Worm (Caenorhabditis elegans) whole organism, L2 larva: Measurements from ENCODE around the gene F43D2.7.

Experiments used
- C34F6.9 ChIP-seq: fragments of 150-350 bp; optimal IDR thresholded peaks from 2 replicates; lab custom pipeline; 2014; ENCODE audit warnings: missing biosample characterization, missing genetic modification characterization
- F13H6.1 ChIP-seq: sonication (generic microtip); optimal IDR thresholded peaks from 2 replicates; lab custom pipeline; 2016; ENCODE audit warnings: missing genetic modification characterization, missing compliant biosample characterization
- R02D3.7 ChIP-seq: fragments of 150-350 bp; optimal IDR thresholded peaks from 2 replicates; lab custom pipeline; 2014; ENCODE audit warnings: missing biosample characterization, missing genetic modification characterization
- Y55F3AM.14 ChIP-seq: fragments of 200-800 bp; sonication (Bioruptor generic); optimal IDR thresholded peaks from 2 replicates; lab custom pipeline; 2018; ENCODE audit warnings: mild to moderate bottlenecking, missing genetic modification characterization, missing compliant biosample characterization
- aly-2 ChIP-seq: fragments of 150-350 bp; optimal IDR thresholded peaks from 2 replicates; lab custom pipeline; 2014; ENCODE audit warnings: missing biosample characterization, missing genetic modification characterization
- ama-1 ChIP-seq: fragments of 150-350 bp; optimal IDR thresholded peaks from 2 replicates; lab custom pipeline; 2018; ENCODE audit warnings: inconsistent platforms
- blmp-1 ChIP-seq: sonication (generic microtip); optimal IDR thresholded peaks from 2 replicates; lab custom pipeline; 2017; ENCODE audit warnings: missing genetic modification characterization, mild to moderate bottlenecking, missing compliant biosample characterization, antibody characterized with exemption, moderate library complexity; ENCODE audit not compliant: insufficient read depth
- ceh-16 ChIP-seq: fragments of 150-350 bp; optimal IDR thresholded peaks from 2 replicates; lab custom pipeline; 2014; ENCODE audit warnings: missing biosample characterization, missing genetic modification characterization
- ceh-82 ChIP-seq: fragments of 150-350 bp; optimal IDR thresholded peaks from 2 replicates; lab custom pipeline; 2014; ENCODE audit warnings: missing biosample characterization, missing genetic modification characterization
- dmd-4 ChIP-seq: sonication (generic microtip); optimal IDR thresholded peaks from 2 replicates; lab custom pipeline; 2017; ENCODE audit warnings: missing biosample characterization, missing genetic modification characterization
- elt-1 ChIP-seq: fragments of 150-350 bp; optimal IDR thresholded peaks from 2 replicates; lab custom pipeline; 2014; ENCODE audit warnings: missing biosample characterization, missing genetic modification characterization
- elt-3 ChIP-seq: sonication (generic microtip); optimal IDR thresholded peaks from 2 replicates; lab custom pipeline; 2017; ENCODE audit warnings: missing biosample characterization, missing genetic modification characterization
- fos-1 ChIP-seq: fragments of 150-350 bp; optimal IDR thresholded peaks from 2 replicates; lab custom pipeline; 2014; ENCODE audit warnings: missing biosample characterization, missing genetic modification characterization
- gmeb-1 ChIP-seq: fragments of 150-350 bp; optimal IDR thresholded peaks from 2 replicates; lab custom pipeline; 2014; ENCODE audit warnings: missing biosample characterization, missing genetic modification characterization
- lin-13 ChIP-seq: fragments of 150-350 bp; optimal IDR thresholded peaks from 2 replicates; lab custom pipeline; 2014; ENCODE audit warnings: missing biosample characterization, missing genetic modification reagents, missing genetic modification characterization
- lin-39 ChIP-seq: fragments of 150-350 bp; optimal IDR thresholded peaks from 2 replicates; lab custom pipeline; 2014; ENCODE audit warnings: missing biosample characterization, missing genetic modification reagents, missing genetic modification characterization
- mab-5 ChIP-seq: fragments of 150-350 bp; optimal IDR thresholded peaks from 2 replicates; lab custom pipeline; 2014; ENCODE audit warnings: missing biosample characterization, missing genetic modification characterization
- mbf-1 ChIP-seq: sonication (generic microtip); optimal IDR thresholded peaks from 2 replicates; lab custom pipeline; 2017; ENCODE audit warnings: missing biosample characterization, missing genetic modification characterization
- mdl-1 ChIP-seq, 2 experiments: fragments of 150-350 bp in 1 of 2; sonication (generic microtip) in 1 of 2; optimal IDR thresholded peaks; 2 replicates each; lab custom pipeline; 2017; ENCODE audit warnings: missing biosample characterization in 2 of 2, missing genetic modification characterization in 2 of 2
- nhr-10 ChIP-seq: sonication (generic microtip); optimal IDR thresholded peaks from 2 replicates; lab custom pipeline; 2017; ENCODE audit warnings: missing biosample characterization, missing genetic modification characterization
- nhr-11 ChIP-seq: fragments of 150-350 bp; optimal IDR thresholded peaks from 2 replicates; lab custom pipeline; 2014; ENCODE audit warnings: missing biosample characterization, missing genetic modification characterization
- nhr-129 ChIP-seq: fragments of 150-350 bp; optimal IDR thresholded peaks from 2 replicates; lab custom pipeline; 2014; ENCODE audit warnings: missing biosample characterization, missing genetic modification characterization
- nhr-21 ChIP-seq: fragments of 150-350 bp; optimal IDR thresholded peaks from 2 replicates; lab custom pipeline; 2014; ENCODE audit warnings: missing biosample characterization, missing genetic modification characterization
- nhr-23 ChIP-seq: fragments of 150-350 bp; optimal IDR thresholded peaks from 2 replicates; lab custom pipeline; 2014; ENCODE audit warnings: missing biosample characterization, missing genetic modification reagents, missing genetic modification characterization
- nhr-237 ChIP-seq: fragments of 150-350 bp; optimal IDR thresholded peaks from 2 replicates; lab custom pipeline; 2014; ENCODE audit warnings: missing biosample characterization, missing genetic modification characterization
- nhr-25 ChIP-seq: fragments of 150-350 bp; sonication (generic microtip); optimal IDR thresholded peaks from 3 replicates; lab custom pipeline; 2014; ENCODE audit warnings: missing biosample characterization, missing genetic modification characterization
- nhr-6 ChIP-seq: fragments of 150-350 bp; optimal IDR thresholded peaks from 2 replicates; lab custom pipeline; 2014; ENCODE audit warnings: missing biosample characterization, missing genetic modification characterization
- nhr-77 ChIP-seq: fragments of 150-350 bp; optimal IDR thresholded peaks from 2 replicates; lab custom pipeline; 2014; ENCODE audit warnings: missing biosample characterization, missing genetic modification characterization
- peb-1 ChIP-seq: fragments of 150-350 bp; optimal IDR thresholded peaks from 2 replicates; lab custom pipeline; 2014; ENCODE audit warnings: missing biosample characterization, missing genetic modification characterization
- sem-4 ChIP-seq: fragments of 150-350 bp; optimal IDR thresholded peaks from 2 replicates; lab custom pipeline; 2014; ENCODE audit warnings: missing biosample characterization, missing genetic modification reagents, missing genetic modification characterization
- sma-3 ChIP-seq: sonication (generic microtip); optimal IDR thresholded peaks from 2 replicates; lab custom pipeline; 2016; ENCODE audit warnings: missing genetic modification reagents, missing genetic modification characterization, missing compliant biosample characterization
- sma-9 ChIP-seq, 2 experiments: fragments of 150-350 bp in 1 of 2; sonication (generic microtip) in 1 of 2; optimal IDR thresholded peaks; 2 replicates each; lab custom pipeline; 2014 to 2016; ENCODE audit warnings: missing genetic modification characterization in 2 of 2, mild to moderate bottlenecking in 1 of 2, missing biosample characterization in 1 of 2, missing compliant biosample characterization in 1 of 2, missing genetic modification reagents in 1 of 2, moderate library complexity in 1 of 2
- snpc-4 ChIP-seq: fragments of 150-350 bp; optimal IDR thresholded peaks from 2 replicates; lab custom pipeline; 2014; ENCODE audit warnings: missing biosample characterization, missing genetic modification characterization
- unc-55 ChIP-seq: fragments of 150-350 bp; sonication (generic microtip); optimal IDR thresholded peaks from 3 replicates; lab custom pipeline; 2014; ENCODE audit warnings: missing biosample characterization, missing genetic modification reagents, missing genetic modification characterization
- unc-62 ChIP-seq: fragments of 150-350 bp; optimal IDR thresholded peaks from 2 replicates; lab custom pipeline; 2014; ENCODE audit warnings: missing biosample characterization, missing genetic modification reagents, missing genetic modification characterization
- zag-1 ChIP-seq: fragments of 150-350 bp; optimal IDR thresholded peaks from 2 replicates; lab custom pipeline; 2014; ENCODE audit warnings: missing biosample characterization, missing genetic modification characterization
- ztf-11 ChIP-seq: sonication (generic microtip); optimal IDR thresholded peaks from 2 replicates; lab custom pipeline; 2017; ENCODE audit warnings: missing biosample characterization, missing genetic modification characterization
- ztf-4 ChIP-seq: fragments of 150-350 bp; optimal IDR thresholded peaks from 2 replicates; lab custom pipeline; 2014; ENCODE audit warnings: missing biosample characterization, missing genetic modification characterization

The F43D2.7 gene

DNA sequence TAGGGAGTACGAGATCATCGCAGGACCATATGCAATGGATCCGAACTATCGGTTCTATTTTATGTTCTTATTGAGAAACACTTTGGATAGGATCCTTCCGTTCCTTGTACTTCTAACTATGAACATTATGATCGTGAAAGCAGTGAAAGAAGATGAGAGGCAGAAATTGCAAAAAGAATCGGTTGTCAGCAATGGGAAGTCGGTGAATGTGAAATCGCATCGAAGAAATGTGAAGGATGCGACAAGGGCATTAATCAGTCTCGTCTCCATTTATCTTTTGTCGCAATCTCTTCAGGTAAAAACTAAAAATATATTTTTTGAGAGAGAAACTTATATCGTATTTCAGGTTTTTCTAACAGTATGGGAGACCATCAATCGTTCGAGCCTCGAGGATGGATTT lies 42.9 kb upstream of the F43D2.7 start:
- no peak for TF ChIP-seq nhr-6
- TF ChIP-seq C34F6.9 (tag; lab: Kevin White, UChicago): peak; percentile 14
- no peak for TF ChIP-seq nhr-11

DNA sequence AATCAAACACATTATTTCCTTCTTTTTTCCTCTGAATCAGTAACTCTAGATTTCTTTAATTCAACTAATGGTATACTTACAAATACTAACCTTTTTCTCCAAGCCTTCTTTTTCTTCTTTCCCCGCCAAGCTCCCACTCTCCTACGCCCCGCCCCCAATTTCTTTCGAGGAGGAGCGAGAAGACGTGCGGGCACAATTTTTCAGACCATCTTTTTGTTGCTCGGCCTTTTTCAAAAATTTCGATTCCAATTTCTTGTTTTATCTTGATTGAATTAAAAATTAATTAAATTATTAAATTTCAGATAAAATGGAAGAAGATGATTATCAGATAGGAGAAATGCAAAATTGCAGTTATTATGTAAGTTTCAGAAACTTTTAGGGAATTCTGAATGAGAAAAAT lies 40.0 kb upstream of the F43D2.7 start, which contains the start of gene C47E8.3:
Gene C47E8.3, plus strand, starts transcription at position 301 of the 400 bp plus-strand sequence.
- TF ChIP-seq ceh-82 (no peak), mab-5 (tag; lab: Kevin White, UChicago) (no peak), R02D3.7 (no peak), ceh-16 (no peak), snpc-4 (no peak), mdl-1 (tag; optimal IDR thresholded peaks at IDR 0.05; lab: Kevin White, UChicago) (no peak), C34F6.9 (tag; lab: Kevin White, UChicago) (no peak), lin-39 (no peak), nhr-129 (no peak), dmd-4 (tag; lab: Kevin White, UChicago) (no peak), ztf-4 (no peak), ztf-11 (tag; lab: Kevin White, UChicago) (no peak), nhr-237 (no peak), Y55F3AM.14 (GFP tag; lab: Kevin White, UChicago) (no peak), gmeb-1 (tag; lab: Kevin White, UChicago) (no peak), elt-1 (tag; lab: Kevin White, UChicago) (no peak), ama-1 (lab: Kevin White, UChicago) (no peak)

DNA sequence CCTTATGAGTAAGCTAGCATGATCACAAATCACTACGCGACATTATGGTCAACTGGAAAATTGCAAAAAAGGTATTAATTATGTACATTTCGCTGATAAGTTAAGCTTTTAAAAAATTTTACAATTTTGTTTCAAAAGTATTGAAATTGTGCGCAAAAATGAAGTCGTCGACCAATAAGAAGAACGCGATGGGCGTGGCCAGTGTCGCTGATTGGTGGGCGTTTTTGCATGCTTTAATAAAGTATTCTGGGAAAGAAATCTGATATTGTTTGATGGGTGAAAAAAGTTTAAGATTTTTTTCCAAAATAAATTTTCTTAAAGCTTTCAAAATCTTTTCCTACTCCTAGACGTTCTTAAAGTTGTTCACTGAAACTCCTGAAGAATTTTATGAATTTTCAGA lies 38.3 kb upstream of the F43D2.7 start:
- TF ChIP-seq aly-2 (tag; lab: Kevin White, UChicago) (no peak), elt-1 (tag; lab: Kevin White, UChicago) (no peak), nhr-11 (no peak), lin-13 (no peak), ztf-4 (no peak), nhr-23 (tag; lab: Kevin White, UChicago) (no peak), unc-62 (GFP tag; lab: Kevin White, UChicago) (no peak), nhr-77 (tag; lab: Kevin White, UChicago) (no peak), fos-1 (no peak), nhr-129 (no peak), blmp-1 (tag; lab: Kevin White, UChicago) (no peak), nhr-21 (tag; lab: Kevin White, UChicago) (no peak), C34F6.9 (tag; lab: Kevin White, UChicago) (no peak), mbf-1 (tag; lab: Kevin White, UChicago) (no peak), lin-39 (no peak), unc-55 (GFP tag; lab: Kevin White, UChicago) (no peak), Y55F3AM.14 (GFP tag; lab: Kevin White, UChicago) (no peak), nhr-25 (tag; lab: Kevin White, UChicago) (no peak), zag-1 (tag; lab: Kevin White, UChicago) (no peak)

DNA sequence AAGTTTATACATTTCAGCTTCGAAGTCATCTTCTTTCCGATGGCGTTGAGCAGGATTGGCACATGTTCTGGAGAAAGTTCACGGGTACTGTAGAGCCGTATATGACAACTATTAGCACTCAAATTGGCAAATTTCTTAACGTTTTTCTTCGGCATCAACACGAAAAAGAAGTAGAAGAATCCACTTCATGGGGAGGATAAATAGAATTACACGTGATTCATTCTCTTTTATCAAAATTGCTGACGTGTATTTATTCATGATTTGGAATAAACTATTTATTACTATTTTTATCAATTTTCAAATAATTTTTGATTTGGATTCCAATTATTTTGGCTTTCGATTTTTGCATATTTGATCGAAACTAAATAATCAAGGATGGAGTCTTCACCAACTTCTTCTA lies 25.8 kb upstream of the F43D2.7 start, which contains the start of gene C47E8.1:
Gene C47E8.1, plus strand, starts transcription at position 301 of the 400 bp plus-strand sequence.
- TF ChIP-seq aly-2 (tag; lab: Kevin White, UChicago) (no peak), sma-3 (GFP tag; lab: Kevin White, UChicago) (no peak), nhr-23 (tag; lab: Kevin White, UChicago) (no peak), F13H6.1 (tag; lab: Kevin White, UChicago) (no peak), sma-9 (GFP tag; optimal IDR thresholded peaks at IDR 0.05; lab: Kevin White, UChicago) (no peak), sma-9 (tag; optimal IDR thresholded peaks at IDR 0.05; lab: Kevin White, UChicago) (no peak), elt-1 (tag; lab: Kevin White, UChicago) (no peak), nhr-77 (tag; lab: Kevin White, UChicago) (no peak), sem-4 (tag; lab: Kevin White, UChicago) (no peak), nhr-129 (no peak), ztf-4 (no peak), peb-1 (tag; lab: Kevin White, UChicago) (no peak), nhr-10 (no peak), ceh-82 (no peak), nhr-11 (no peak), fos-1 (no peak), C34F6.9 (tag; lab: Kevin White, UChicago) (no peak), elt-3 (no peak)
